Fruit fly (Drosophila melanogaster): ENCODE measurements around the gene Gr10b.
A peak's percentile ranks its signal among the peaks of the same experiment; 100 is the strongest.

Gr10b gene

DNA sequence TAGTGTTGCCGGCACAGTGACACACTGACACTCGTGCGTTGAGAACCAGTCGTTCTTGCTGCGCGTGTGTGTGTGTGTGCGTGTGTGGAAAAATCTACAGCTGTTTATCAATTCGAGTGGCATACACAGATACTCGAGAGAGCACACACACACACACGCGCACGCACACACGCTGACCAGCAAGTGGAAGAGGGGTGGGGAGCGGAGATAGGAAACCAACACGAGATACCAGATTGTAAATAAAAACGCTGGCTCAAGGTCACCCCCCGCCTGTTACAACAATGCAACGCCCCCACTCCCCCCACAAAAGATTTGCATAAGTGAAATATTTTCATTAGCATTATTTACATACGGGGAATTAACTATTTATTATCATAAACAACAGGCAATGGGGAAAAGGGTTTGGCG is 14.3 kb upstream of the Gr10b start (continued):
- peak; percentile 94 for TF ChIP-seq chinmo (GFP tag; IDR thresholded peaks at IDR 0.05; ENCODE audit: partially characterized antibody)
- TF ChIP-seq CG4820 (GFP tag; optimal IDR thresholded peaks at IDR 0.05): no peak
- TF ChIP-seq Sin3A (optimal IDR thresholded peaks at IDR 0.05): no peak
- TF ChIP-seq gem (tag; optimal IDR thresholded peaks at IDR 0.05): peak; percentile 32
- TF ChIP-seq Ssrp (tag; optimal IDR thresholded peaks at IDR 0.05): no peak
- no peak for TF ChIP-seq HLH3B (GFP tag; IDR thresholded peaks at IDR 0.05)
- TF ChIP-seq toy (GFP tag; IDR thresholded peaks at IDR 0.05): no peak
- TF ChIP-seq CG6813 (GFP tag; optimal IDR thresholded peaks at IDR 0.05): peak; percentile 72
- no peak for TF ChIP-seq corto (GFP tag; optimal IDR thresholded peaks at IDR 0.05)
- TF ChIP-seq CG13287 (GFP tag; IDR thresholded peaks at IDR 0.05; ENCODE audit: partially characterized antibody): peak; percentile 11; the same call in 1 of the 2 replicates
- no peak for TF ChIP-seq NK7.1 (GFP tag; optimal IDR thresholded peaks at IDR 0.05)
- TF ChIP-seq CG34422 (GFP tag; IDR thresholded peaks at IDR 0.05): no peak
- no peak for TF ChIP-seq esg (GFP tag; conservative IDR thresholded peaks at IDR 0.05)
- TF ChIP-seq CG18262 (tag; optimal IDR thresholded peaks at IDR 0.05): no peak
- peak; percentile 36 for TF ChIP-seq CoRest (tag; optimal IDR thresholded peaks at IDR 0.05)
- TF ChIP-seq sug (tag; optimal IDR thresholded peaks at IDR 0.05): peak; percentile 91
- no peak for TF ChIP-seq CG4730 (GFP tag; IDR thresholded peaks at IDR 0.05)
- peak; percentile 31; the same call in 1 of the 2 replicates for TF ChIP-seq Adf1 (GFP tag; IDR thresholded peaks at IDR 0.05)
- TF ChIP-seq BEAF-32 (GFP tag; optimal IDR thresholded peaks at IDR 0.05): no peak
- TF ChIP-seq Bgb (GFP tag; IDR thresholded peaks at IDR 0.05; ENCODE audit: partially characterized antibody): no peak
- TF ChIP-seq jing (GFP tag; optimal IDR thresholded peaks at IDR 0.05): no peak
- peak; percentile 3 for TF ChIP-seq Nf-YB (GFP tag; optimal IDR thresholded peaks at IDR 0.05)
- TF ChIP-seq oc (tag; optimal IDR thresholded peaks at IDR 0.05): peak; percentile 18
- no peak for TF ChIP-seq Oli (tag; optimal IDR thresholded peaks at IDR 0.05)
- no peak for TF ChIP-seq CG15011 (GFP tag; optimal IDR thresholded peaks at IDR 0.05)
- no peak for TF ChIP-seq CG6689 (GFP tag; IDR thresholded peaks at IDR 0.05)
- no peak for TF ChIP-seq gsb (GFP tag; IDR thresholded peaks at IDR 0.05)
- TF ChIP-seq Fer2 (tag; optimal IDR thresholded peaks at IDR 0.05): no peak
- no peak for TF ChIP-seq CG14860 (GFP tag; IDR thresholded peaks at IDR 0.05; ENCODE audit: partially characterized antibody)
- TF ChIP-seq CG1024 (GFP tag; IDR thresholded peaks at IDR 0.05): no peak
- TF ChIP-seq az2 (GFP tag; optimal IDR thresholded peaks at IDR 0.05): no peak

DNA sequence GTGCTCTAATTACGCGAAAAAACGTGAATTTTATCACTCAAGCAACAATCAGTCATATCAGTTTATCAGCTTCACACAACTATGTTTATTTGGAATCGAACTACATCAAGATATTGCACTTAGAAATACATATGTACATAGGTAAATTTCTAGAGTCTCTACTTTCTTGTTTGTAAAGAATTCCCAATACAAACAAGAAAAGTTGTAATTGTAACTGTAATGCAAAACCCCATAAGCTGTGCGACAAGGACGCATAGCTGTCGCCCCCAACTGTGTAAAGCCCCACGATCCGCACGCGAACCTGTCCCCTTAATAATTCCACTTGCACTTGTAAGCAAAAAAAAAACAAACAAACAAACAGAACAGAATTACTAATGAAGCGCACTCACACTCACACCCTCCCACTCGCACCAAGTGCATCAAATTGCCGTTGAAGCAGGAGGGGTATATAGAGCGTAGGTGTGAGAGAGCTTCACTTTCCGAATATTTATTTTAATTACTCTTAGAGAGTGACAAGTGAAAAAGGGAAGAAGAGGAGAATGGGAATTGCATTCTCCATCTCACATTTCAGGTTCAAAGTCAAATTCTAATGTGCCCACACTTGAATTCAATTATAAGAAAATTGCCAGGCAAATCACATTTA is 13.1 kb upstream of the Gr10b start:
- TF ChIP-seq Mes4 (GFP tag; optimal IDR thresholded peaks at IDR 0.05): no peak
- TF ChIP-seq Chrac-16 (GFP tag; optimal IDR thresholded peaks at IDR 0.05): no peak
- no peak for TF ChIP-seq CG10366 (GFP tag; IDR thresholded peaks at IDR 0.05)
- TF ChIP-seq CG12104 (GFP tag; optimal IDR thresholded peaks at IDR 0.05): no peak
- TF ChIP-seq CG1792 (GFP tag; optimal IDR thresholded peaks at IDR 0.05): no peak
- TF ChIP-seq Gsc (GFP tag; IDR thresholded peaks at IDR 0.05): no peak
- TF ChIP-seq CG10565 (GFP tag; optimal IDR thresholded peaks at IDR 0.05): no peak
- no peak for TF ChIP-seq CG11093 (GFP tag; IDR thresholded peaks at IDR 0.05)
- no peak for TF ChIP-seq twi (tag; optimal IDR thresholded peaks at IDR 0.05)
- no peak for TF ChIP-seq chinmo (GFP tag; IDR thresholded peaks at IDR 0.05; ENCODE audit: partially characterized antibody)
- no peak for TF ChIP-seq Dad (GFP tag; optimal IDR thresholded peaks at IDR 0.05)
- no peak for TF ChIP-seq yki (optimal IDR thresholded peaks at IDR 0.05)
- no peak for TF ChIP-seq CG11560 (tag; IDR thresholded peaks at IDR 0.05)
- TF ChIP-seq CG3065 (GFP tag; optimal IDR thresholded peaks at IDR 0.05): no peak
- TF ChIP-seq gro (GFP tag; optimal IDR thresholded peaks at IDR 0.05): no peak
- no peak for TF ChIP-seq Nf-YC (tag; optimal IDR thresholded peaks at IDR 0.05)
